Worm (Caenorhabditis elegans) whole organism, L3 larva: ENCODE data around the gene srlf-10.

Experiments used
- ZK546.5 ChIP-seq: sonication (generic microtip); optimal IDR thresholded peaks from 2 replicates; lab custom pipeline; 2017; ENCODE audit warnings: missing biosample characterization, missing genetic modification characterization
- aly-2 ChIP-seq: fragments of 150-350 bp; optimal IDR thresholded peaks from 2 replicates; lab custom pipeline; 2014; ENCODE audit warnings: missing biosample characterization, missing genetic modification characterization
- ama-1 ChIP-seq: fragments of 150-350 bp; optimal IDR thresholded peaks from 2 replicates; lab custom pipeline; 2018
- ceh-28 ChIP-seq: fragments of 150-350 bp; optimal IDR thresholded peaks from 2 replicates; lab custom pipeline; 2014; ENCODE audit warnings: missing biosample characterization, missing genetic modification reagents, missing genetic modification characterization
- egl-27 ChIP-seq: sonication (generic microtip); optimal IDR thresholded peaks from 4 replicates; lab custom pipeline; 2017; ENCODE audit warnings: missing biosample characterization, missing genetic modification reagents, missing genetic modification characterization
- egl-5 ChIP-seq: fragments of 150-350 bp; optimal IDR thresholded peaks from 2 replicates; lab custom pipeline; 2017; ENCODE audit warnings: missing biosample characterization, missing genetic modification reagents, missing genetic modification characterization, inconsistent platforms
- elt-1 ChIP-seq: fragments of 150-350 bp; optimal IDR thresholded peaks from 2 replicates; lab custom pipeline; 2014; ENCODE audit warnings: missing biosample characterization, missing genetic modification characterization
- elt-2 ChIP-seq: sonication (generic microtip); optimal IDR thresholded peaks from 2 replicates; lab custom pipeline; 2016; ENCODE audit warnings: missing genetic modification reagents, mild to moderate bottlenecking, missing genetic modification characterization, missing compliant biosample characterization
- elt-3 ChIP-seq, 3 experiments: fragments of 150-350 bp in 1 of 3; sonication (generic microtip) in 2 of 3; optimal IDR thresholded peaks; 2 replicates in 2 of 3; 4 replicates in 1 of 3; lab custom pipeline; 2014 to 2017; ENCODE audit warnings: missing biosample characterization in 3 of 3, missing genetic modification characterization in 3 of 3
- fkh-10 ChIP-seq: sonication (generic microtip); optimal IDR thresholded peaks from 2 replicates; lab custom pipeline; 2017; ENCODE audit warnings: missing biosample characterization, missing genetic modification reagents, missing genetic modification characterization
- fkh-2 ChIP-seq: fragments of 150-350 bp; optimal IDR thresholded peaks from 2 replicates; lab custom pipeline; 2014; ENCODE audit warnings: missing biosample characterization, missing genetic modification reagents, missing genetic modification characterization
- fos-1 ChIP-seq: fragments of 150-350 bp; optimal IDR thresholded peaks from 2 replicates; lab custom pipeline; 2014; ENCODE audit warnings: missing biosample characterization, missing genetic modification characterization
- hmg-11 ChIP-seq: sonication (generic microtip); optimal IDR thresholded peaks from 2 replicates; lab custom pipeline; 2016; ENCODE audit warnings: missing genetic modification characterization, missing compliant biosample characterization
- jun-1 ChIP-seq: fragments of 150-350 bp; optimal IDR thresholded peaks from 2 replicates; lab custom pipeline; 2014; ENCODE audit warnings: missing biosample characterization, missing genetic modification reagents, missing genetic modification characterization
- lin-15B ChIP-seq: fragments of 150-350 bp; optimal IDR thresholded peaks from 2 replicates; lab custom pipeline; 2014; ENCODE audit warnings: missing biosample characterization, missing genetic modification characterization
- lin-39 ChIP-seq: fragments of 150-350 bp; optimal IDR thresholded peaks from 2 replicates; lab custom pipeline; 2018; ENCODE audit warnings: missing biosample characterization, missing genetic modification reagents, missing genetic modification characterization
- lsy-12 ChIP-seq: sonication (generic microtip); optimal IDR thresholded peaks from 2 replicates; lab custom pipeline; 2016; ENCODE audit warnings: mild to moderate bottlenecking, missing genetic modification characterization, missing compliant biosample characterization
- mdl-1 ChIP-seq: fragments of 150-350 bp; optimal IDR thresholded peaks from 2 replicates; lab custom pipeline; 2014; ENCODE audit warnings: missing biosample characterization, missing genetic modification characterization
- mml-1 ChIP-seq: fragments of 150-350 bp; sonication (generic microtip); optimal IDR thresholded peaks from 3 replicates; lab custom pipeline; 2014; ENCODE audit warnings: missing biosample characterization, missing genetic modification characterization
- nfya-1 ChIP-seq: sonication (generic microtip); optimal IDR thresholded peaks from 2 replicates; lab custom pipeline; 2017; ENCODE audit warnings: missing genetic modification characterization, mild to moderate bottlenecking, missing compliant biosample characterization, antibody characterized with exemption, moderate library complexity; ENCODE audit not compliant: insufficient read depth
- nhr-11 ChIP-seq: fragments of 150-350 bp; optimal IDR thresholded peaks from 2 replicates; lab custom pipeline; 2014; ENCODE audit warnings: missing biosample characterization, missing genetic modification characterization
- nhr-12 ChIP-seq: fragments of 150-350 bp; optimal IDR thresholded peaks from 2 replicates; lab custom pipeline; 2014; ENCODE audit warnings: missing biosample characterization, missing genetic modification characterization
- nhr-23 ChIP-seq: fragments of 150-350 bp; optimal IDR thresholded peaks from 2 replicates; lab custom pipeline; 2014; ENCODE audit warnings: missing biosample characterization, missing genetic modification reagents, missing genetic modification characterization
- nhr-237 ChIP-seq: fragments of 150-350 bp; optimal IDR thresholded peaks from 2 replicates; lab custom pipeline; 2014; ENCODE audit warnings: missing biosample characterization, missing genetic modification characterization
- nhr-28 ChIP-seq: fragments of 150-350 bp; optimal IDR thresholded peaks from 2 replicates; lab custom pipeline; 2014; ENCODE audit warnings: missing biosample characterization, missing genetic modification characterization
- nhr-43 ChIP-seq: sonication (generic microtip); optimal IDR thresholded peaks from 2 replicates; lab custom pipeline; 2016; ENCODE audit warnings: mild to moderate bottlenecking, missing genetic modification characterization, missing compliant biosample characterization; ENCODE audit not compliant: poor library complexity, severe bottlenecking
- nhr-77 ChIP-seq: fragments of 150-350 bp; optimal IDR thresholded peaks from 2 replicates; lab custom pipeline; 2014; ENCODE audit warnings: missing biosample characterization, missing genetic modification characterization
- pqm-1 ChIP-seq: fragments of 150-350 bp; optimal IDR thresholded peaks from 2 replicates; lab custom pipeline; 2017; ENCODE audit warnings: missing biosample characterization, missing genetic modification characterization, inconsistent platforms
- sea-2 ChIP-seq: fragments of 150-350 bp; sonication (generic microtip); optimal IDR thresholded peaks from 4 replicates; lab custom pipeline; 2014; ENCODE audit warnings: missing biosample characterization, missing genetic modification reagents, missing genetic modification characterization
- skn-1 ChIP-seq: fragments of 150-350 bp; optimal IDR thresholded peaks from 2 replicates; lab custom pipeline; 2014; ENCODE audit warnings: missing biosample characterization, missing genetic modification characterization
- snpc-4 ChIP-seq: fragments of 150-350 bp; optimal IDR thresholded peaks from 2 replicates; lab custom pipeline; 2014; ENCODE audit warnings: missing biosample characterization, missing genetic modification characterization
- tbx-2 ChIP-seq: sonication (generic microtip); optimal IDR thresholded peaks from 2 replicates; lab custom pipeline; 2016; ENCODE audit warnings: mild to moderate bottlenecking, missing genetic modification characterization, missing compliant biosample characterization
- unc-62 ChIP-seq: fragments of 150-350 bp; sonication (generic microtip); optimal IDR thresholded peaks from 4 replicates; lab custom pipeline; 2014; ENCODE audit warnings: missing biosample characterization, missing genetic modification reagents, missing genetic modification characterization
- zag-1 ChIP-seq: fragments of 150-350 bp; optimal IDR thresholded peaks from 2 replicates; lab custom pipeline; 2014; ENCODE audit warnings: missing biosample characterization, missing genetic modification characterization
- ztf-11 ChIP-seq: fragments of 150-350 bp; optimal IDR thresholded peaks from 2 replicates; lab custom pipeline; 2014; ENCODE audit warnings: missing biosample characterization, missing genetic modification characterization
- ztf-4 ChIP-seq: fragments of 150-350 bp; optimal IDR thresholded peaks from 2 replicates; lab custom pipeline; 2014; ENCODE audit warnings: missing biosample characterization, missing genetic modification characterization

Gene srlf-10

DNA sequence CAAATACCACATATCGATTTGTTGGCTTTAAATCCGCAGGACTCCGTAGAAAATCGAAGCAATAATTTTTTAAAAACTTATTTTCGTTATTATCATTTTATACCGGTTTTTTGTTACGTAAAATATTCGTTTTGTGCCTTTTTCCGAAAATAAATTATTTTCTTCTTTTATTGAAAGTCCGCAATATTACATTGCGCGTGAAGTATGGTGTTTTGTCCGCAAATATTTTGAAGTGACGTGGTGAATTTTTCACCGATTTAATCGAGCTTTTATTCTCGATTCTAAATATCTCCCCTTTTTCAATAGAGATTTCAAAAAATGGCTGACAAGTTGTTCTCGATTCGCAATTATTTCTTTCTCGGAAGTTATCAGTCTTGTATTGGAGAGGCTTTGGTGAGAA lies 24.0 kb downstream of the srlf-10 start, which contains the start of gene cope-1:
TSS of gene cope-1 (plus strand) at position 229 of the 400 bp plus-strand sequence.
- TF ChIP-seq skn-1 (tag; lab: Kevin White, UChicago) = no peak
- peak; percentile 28 for TF ChIP-seq lin-15B (tag; lab: Kevin White, UChicago)
- no peak for TF ChIP-seq pqm-1 (tag; lab: Kevin White, UChicago)
- no peak for TF ChIP-seq nhr-28 (tag; lab: Kevin White, UChicago)
- no peak for TF ChIP-seq nhr-11 (tag; lab: Kevin White, UChicago)
- TF ChIP-seq nhr-43 (tag; lab: Kevin White, UChicago) = no peak
- no peak for TF ChIP-seq nhr-23 (tag; lab: Kevin White, UChicago)
- no peak for TF ChIP-seq elt-1
- TF ChIP-seq fos-1 = no peak
- no peak for TF ChIP-seq lsy-12 (tag; lab: Kevin White, UChicago)
- no peak for TF ChIP-seq egl-27 (tag; lab: Kevin White, UChicago)
- no peak for TF ChIP-seq mdl-1 (tag; lab: Kevin White, UChicago)
- TF ChIP-seq nfya-1 = peak; percentile 46
- no peak for TF ChIP-seq egl-5 (tag; lab: Kevin White, UChicago)
- no peak for TF ChIP-seq elt-2
- TF ChIP-seq nhr-12 (tag; lab: Kevin White, UChicago) = no peak
- no peak for TF ChIP-seq mml-1 (tag; lab: Kevin White, UChicago)
- no peak for TF ChIP-seq aly-2 (tag; lab: Kevin White, UChicago)
- TF ChIP-seq fkh-10 = no peak
- peak; percentile 67 for TF ChIP-seq hmg-11
- TF ChIP-seq nhr-237 (tag; lab: Kevin White, UChicago) = no peak

DNA sequence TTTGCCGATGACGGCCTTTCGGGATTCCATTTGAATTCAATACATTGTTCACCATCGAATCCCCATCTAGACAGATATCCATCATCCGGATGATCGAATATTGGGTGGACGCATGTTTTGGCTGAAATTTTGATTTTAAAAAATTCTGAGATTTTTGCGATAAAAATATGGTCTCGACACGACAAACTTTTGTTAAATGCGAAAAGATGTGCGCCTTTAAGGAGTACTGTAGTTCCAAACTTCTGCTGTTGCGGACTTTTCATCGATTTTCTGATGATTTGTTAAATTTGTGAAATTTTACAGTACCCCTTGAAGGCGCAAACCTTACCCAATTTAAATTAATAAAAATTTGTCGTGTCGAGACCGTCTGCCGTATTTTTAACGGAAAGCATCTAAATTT lies 25.8 kb downstream of the srlf-10 start:
- TF ChIP-seq pqm-1 (tag; lab: Kevin White, UChicago) = no peak
- peak; percentile 37 for TF ChIP-seq ama-1 (lab: Kevin White, UChicago)

DNA sequence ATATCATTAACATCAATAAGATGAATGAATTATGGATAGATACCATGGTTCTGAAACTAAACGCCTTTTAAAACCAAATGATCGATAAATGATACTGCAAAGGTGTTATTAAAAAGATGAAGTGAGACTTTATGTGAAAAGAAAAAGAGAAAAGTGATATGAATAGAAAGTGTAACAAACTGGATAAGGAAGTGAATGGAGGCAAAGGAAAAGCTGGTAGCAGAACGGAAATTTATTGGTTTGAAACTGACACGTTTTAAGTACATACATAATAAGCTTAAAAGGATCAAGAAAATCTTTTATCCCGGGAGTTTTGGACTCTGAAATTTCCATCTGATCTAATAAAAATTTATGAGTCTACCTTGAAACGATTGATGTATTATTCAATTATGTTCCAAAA lies 27.7 kb downstream of the srlf-10 start, which contains the start of gene bli-5:
TSS of gene bli-5 (minus strand) at position 101 of the 400 bp plus-strand sequence.
- TF ChIP-seq lsy-12 (tag; lab: Kevin White, UChicago) = no peak
- no peak for TF ChIP-seq nfya-1

DNA sequence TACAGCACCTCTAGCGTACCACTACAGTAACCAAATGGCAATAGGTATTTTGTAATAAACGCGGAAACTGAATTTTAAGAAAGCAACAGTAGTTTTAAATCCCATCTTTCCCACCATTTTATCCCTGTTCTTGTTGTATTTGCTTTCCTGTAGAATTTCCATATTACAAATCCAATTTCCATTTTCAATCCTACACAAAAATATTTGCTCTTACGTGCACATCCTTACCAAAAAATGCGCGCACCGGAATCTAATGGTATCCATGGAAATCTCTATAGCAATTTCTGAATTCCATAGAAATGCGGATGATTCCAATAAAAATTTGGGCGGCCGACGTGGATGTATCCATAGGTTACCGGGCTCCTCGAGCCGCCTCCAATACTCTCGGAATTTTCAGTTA lies 28.2 kb downstream of the srlf-10 start, which contains the start of gene trf-1:
TSS of gene trf-1 (plus strand) at position 301 of the 400 bp plus-strand sequence.
- no peak for TF ChIP-seq egl-5 (tag; lab: Kevin White, UChicago)

DNA sequence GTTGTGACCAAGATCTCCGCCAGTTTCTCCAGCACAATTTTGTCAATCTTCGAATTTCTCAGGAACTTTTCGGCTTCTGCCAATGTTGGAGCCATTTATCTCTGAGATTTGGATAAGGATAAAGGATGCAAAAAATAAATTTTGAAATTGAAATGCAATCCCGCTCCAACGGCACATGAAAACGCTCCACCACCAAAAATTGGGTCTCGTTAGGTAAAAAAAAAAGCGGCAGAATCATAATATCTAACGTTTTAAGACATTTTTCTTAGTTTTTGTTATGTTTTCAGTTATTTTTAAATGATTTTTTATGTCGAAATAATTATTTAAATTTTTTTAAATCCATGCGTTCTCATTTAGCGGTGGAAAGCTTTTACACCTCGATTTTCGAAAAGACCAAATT lies 32.4 kb downstream of the srlf-10 start, which contains the start of gene F45G2.7:
TSS of gene F45G2.7 (minus strand) at position 101 of the 400 bp plus-strand sequence.
- TF ChIP-seq mdl-1 (tag; lab: Kevin White, UChicago) (no peak), lin-39 (tag; lab: Kevin White, UChicago) (no peak), fos-1 (no peak), ztf-4 (no peak), fkh-2 (tag; lab: Kevin White, UChicago) (no peak), lsy-12 (tag; lab: Kevin White, UChicago) (no peak), pqm-1 (tag; lab: Kevin White, UChicago) (no peak), unc-62 (no peak), jun-1 (tag; lab: Kevin White, UChicago) (no peak), sea-2 (no peak), mml-1 (tag; lab: Kevin White, UChicago) (no peak), ama-1 (lab: Kevin White, UChicago) (no peak), skn-1 (tag; lab: Kevin White, UChicago) (no peak), ztf-11 (tag; lab: Kevin White, UChicago) (no peak), zag-1 (tag; lab: Kevin White, UChicago) (no peak), hmg-11 (no peak)

DNA sequence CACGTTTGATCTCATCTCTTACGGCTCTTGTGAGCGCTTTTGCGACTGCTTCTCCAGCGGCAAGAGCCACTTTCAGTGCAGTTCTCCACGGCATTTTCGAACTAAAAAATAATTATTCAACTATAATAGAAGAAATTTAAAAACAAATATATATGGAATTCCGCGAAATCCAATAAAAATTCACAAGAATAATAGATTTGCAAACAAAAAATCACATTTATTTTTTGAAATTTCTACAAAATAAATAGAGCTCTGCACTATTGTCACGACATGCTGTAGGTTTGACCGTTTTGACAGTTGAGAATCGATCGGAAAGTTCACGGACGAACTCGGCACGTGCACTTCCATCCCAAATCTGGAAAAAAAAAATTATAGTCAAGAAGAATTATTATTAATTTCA lies 33.6 kb downstream of the srlf-10 start, which contains the start of gene F45G2.8:
TSS of gene F45G2.8 (minus strand) at position 101 of the 400 bp plus-strand sequence.
- TF ChIP-seq aly-2 (tag; lab: Kevin White, UChicago) (no peak), nhr-12 (tag; lab: Kevin White, UChicago) (no peak), elt-2 (no peak), fkh-2 (tag; lab: Kevin White, UChicago) (no peak), mml-1 (tag; lab: Kevin White, UChicago) (no peak), egl-27 (tag; lab: Kevin White, UChicago) (no peak), zag-1 (tag; lab: Kevin White, UChicago) (no peak), snpc-4 (tag; lab: Kevin White, UChicago) (no peak), nhr-23 (tag; lab: Kevin White, UChicago) (no peak), fos-1 (no peak), egl-5 (tag; lab: Kevin White, UChicago) (no peak), ceh-28 (tag; lab: Kevin White, UChicago) (no peak), nhr-237 (tag; lab: Kevin White, UChicago) (no peak), nhr-77 (tag; lab: Kevin White, UChicago) (no peak), elt-3 (tag; optimal IDR thresholded peaks at IDR 0.05; lab: Kevin White, UChicago) (no peak), tbx-2 (tag; lab: Kevin White, UChicago) (no peak), ZK546.5 (tag; lab: Kevin White, UChicago) (no peak), pqm-1 (tag; lab: Kevin White, UChicago) (no peak)
